Worm (Caenorhabditis elegans) whole organism, mixed stage, embryonic: Measurements from ENCODE around the gene cutl-26.

Experiments used
- M03D4.4 ChIP-seq: sonication (generic microtip); optimal IDR thresholded peaks from 2 replicates; lab custom pipeline; 2017; ENCODE audit warnings: mild to moderate bottlenecking, missing genetic modification characterization, missing compliant biosample characterization
- bed-3 ChIP-seq: fragments of 200-800 bp; sonication (Bioruptor generic); optimal IDR thresholded peaks from 3 replicates; lab custom pipeline; 2018; ENCODE audit warnings: mild to moderate bottlenecking, missing genetic modification characterization, moderate library complexity, missing compliant biosample characterization
- ceh-43 ChIP-seq: fragments of 200-800 bp; sonication (Bioruptor generic); optimal IDR thresholded peaks from 2 replicates; lab custom pipeline; 2018; ENCODE audit warnings: mild to moderate bottlenecking, missing genetic modification characterization, moderate library complexity, missing compliant biosample characterization
- ceh-83 ChIP-seq: fragments of 200-800 bp; sonication (Bioruptor generic); optimal IDR thresholded peaks from 2 replicates; lab custom pipeline; 2018; ENCODE audit warnings: mild to moderate bottlenecking, missing genetic modification characterization, missing compliant biosample characterization
- ces-1 ChIP-seq: fragments of 150-350 bp; optimal IDR thresholded peaks from 2 replicates; lab custom pipeline; 2014; ENCODE audit warnings: missing biosample characterization, missing genetic modification reagents, missing genetic modification characterization
- elt-3 ChIP-seq: fragments of 150-350 bp; optimal IDR thresholded peaks from 2 replicates; lab custom pipeline; 2014; ENCODE audit warnings: missing biosample characterization, missing genetic modification characterization
- mep-1 ChIP-seq: fragments of 150-350 bp; optimal IDR thresholded peaks from 2 replicates; lab custom pipeline; 2017; ENCODE audit warnings: missing biosample characterization, missing genetic modification reagents, missing genetic modification characterization, inconsistent platforms
- nhr-237 ChIP-seq: fragments of 150-350 bp; optimal IDR thresholded peaks from 2 replicates; lab custom pipeline; 2014; ENCODE audit warnings: missing biosample characterization, missing genetic modification characterization
- nhr-28 ChIP-seq: fragments of 150-350 bp; optimal IDR thresholded peaks from 2 replicates; lab custom pipeline; 2014; ENCODE audit warnings: missing biosample characterization, missing genetic modification characterization
- pha-4 ChIP-seq: fragments of 150-350 bp; optimal IDR thresholded peaks from 2 replicates; lab custom pipeline; 2018; ENCODE audit warnings: missing biosample characterization, missing genetic modification reagents, missing genetic modification characterization
- snpc-4 ChIP-seq: fragments of 150-350 bp; optimal IDR thresholded peaks from 2 replicates; lab custom pipeline; 2014; ENCODE audit warnings: missing biosample characterization, missing genetic modification characterization
- tbx-8 ChIP-seq: fragments of 200-800 bp; sonication (Bioruptor generic); optimal IDR thresholded peaks from 2 replicates; lab custom pipeline; 2018; ENCODE audit warnings: mild to moderate bottlenecking, missing genetic modification characterization, moderate library complexity, missing compliant biosample characterization
- unc-62 ChIP-seq: fragments of 150-350 bp; optimal IDR thresholded peaks from 2 replicates; lab custom pipeline; 2014; ENCODE audit warnings: missing biosample characterization, missing genetic modification reagents, missing genetic modification characterization

ce11 chrIV:719351-719750 is 11.8 kb upstream of the cutl-26 start, which contains the start of gene Y55F3C.10:
- no peak for TF ChIP-seq pha-4 (tag; lab: Kevin White, UChicago)
- TF ChIP-seq unc-62 (GFP tag; lab: Kevin White, UChicago) = no peak
- TF ChIP-seq elt-3 (tag; lab: Kevin White, UChicago) = no peak
- no peak for TF ChIP-seq mep-1 (tag; lab: Kevin White, UChicago)
- no peak for TF ChIP-seq ces-1 (GFP tag; lab: Kevin White, UChicago)
- no peak for TF ChIP-seq nhr-28 (tag; lab: Kevin White, UChicago)
- no peak for TF ChIP-seq ceh-83
- TF ChIP-seq M03D4.4 (tag; lab: Kevin White, UChicago) = no peak
- TF ChIP-seq ceh-43 (GFP tag; lab: Kevin White, UChicago) = no peak
- no peak for TF ChIP-seq bed-3 (GFP tag; lab: Kevin White, UChicago)
- TF ChIP-seq nhr-237 (tag; lab: Kevin White, UChicago) = no peak
- no peak for TF ChIP-seq tbx-8 (GFP tag; lab: Kevin White, UChicago)
- no peak for TF ChIP-seq snpc-4 (tag; lab: Kevin White, UChicago)
